Fruit fly (Drosophila melanogaster) whole organism, embryonic: Measurements from ENCODE around the gene CG13315.

Experiments
- CG10366 ChIP-seq: fragments of 200-800 bp; sonication (Bioruptor generic); IDR thresholded peaks from 2 replicates; pipeline ENCODE4 v1.3.6; 2022; ENCODE audit warnings: missing biosample characterization, missing genetic modification characterization
- CG14050 ChIP-seq: fragments of 200-800 bp; sonication (Bioruptor generic); IDR thresholded peaks from 3 replicates; pipeline ENCODE4 v1.3.6; 2022; ENCODE audit warnings: missing biosample characterization, missing genetic modification characterization
- CG15073 ChIP-seq: fragments of 200-800 bp; sonication (Bioruptor generic); optimal IDR thresholded peaks from 2 replicates; lab custom pipeline; 2016; ENCODE audit warnings: missing biosample characterization, missing genetic modification characterization
- CG15269 ChIP-seq: fragments of 200-800 bp; sonication (Bioruptor generic); optimal IDR thresholded peaks from 2 replicates; lab custom pipeline; 2018; ENCODE audit warnings: missing biosample characterization, mild to moderate bottlenecking, missing genetic modification characterization, moderate library complexity
- CG15514 ChIP-seq: fragments of 200-800 bp; sonication (Bioruptor generic); optimal IDR thresholded peaks from 3 replicates; lab custom pipeline; 2017; ENCODE audit warnings: missing biosample characterization, missing genetic modification characterization, mild to moderate bottlenecking, moderate library complexity, missing genetic modification reagents
- CG15696 ChIP-seq: fragments of 200-800 bp; sonication (Bioruptor generic); optimal IDR thresholded peaks from 2 replicates; lab custom pipeline; 2019; ENCODE audit warnings: missing biosample characterization, mild to moderate bottlenecking, missing genetic modification characterization, moderate library complexity
- CG16779 ChIP-seq: fragments of 200-800 bp; sonication (Bioruptor generic); IDR thresholded peaks from 2 replicates; pipeline ENCODE4 v1.3.6; 2022; ENCODE audit warnings: missing biosample characterization, missing genetic modification characterization
- CG16863 ChIP-seq: fragments of 200-800 bp; sonication (Bioruptor generic); optimal IDR thresholded peaks from 3 replicates; lab custom pipeline; 2016; ENCODE audit warnings: missing biosample characterization, missing genetic modification characterization
- CG17612 ChIP-seq: fragments of 200-800 bp; sonication (Bioruptor generic); IDR thresholded peaks from 2 replicates; pipeline ENCODE4 v1.3.6; 2022; ENCODE audit warnings: missing biosample characterization, missing genetic modification characterization
- CG1792 ChIP-seq: fragments of 200-800 bp; sonication (Bioruptor generic); optimal IDR thresholded peaks from 2 replicates; lab custom pipeline; 2016; ENCODE audit warnings: missing biosample characterization, missing genetic modification characterization
- CG31224 ChIP-seq: fragments of 200-800 bp; sonication (Bioruptor generic); IDR thresholded peaks from 2 replicates; pipeline ENCODE4 v1.3.6; 2022; ENCODE audit warnings: missing biosample characterization, missing genetic modification characterization
- CG31388 ChIP-seq: fragments of 200-800 bp; sonication (Bioruptor generic); optimal IDR thresholded peaks from 2 replicates; lab custom pipeline; 2016; ENCODE audit warnings: missing biosample characterization, missing genetic modification characterization
- CG31441 ChIP-seq: fragments of 200-800 bp; sonication (Bioruptor generic); IDR thresholded peaks from 2 replicates; pipeline ENCODE4 v1.3.6; 2022; ENCODE audit warnings: missing biosample characterization, missing genetic modification characterization
- CG34422 ChIP-seq: fragments of 200-800 bp; sonication (Bioruptor generic); IDR thresholded peaks from 3 replicates; pipeline ENCODE4 v1.3.6; 2022; ENCODE audit warnings: missing biosample characterization, missing genetic modification characterization
- CG3847 ChIP-seq: fragments of 200-800 bp; sonication (Bioruptor generic); IDR thresholded peaks from 2 replicates; pipeline ENCODE4 v1.3.6; 2022; ENCODE audit warnings: missing biosample characterization, missing genetic modification characterization
- CG4617 ChIP-seq: fragments of 200-800 bp; sonication (Bioruptor generic); optimal IDR thresholded peaks from 3 replicates; lab custom pipeline; 2016; ENCODE audit warnings: missing biosample characterization, missing genetic modification characterization, borderline replicate concordance
- CG4854 ChIP-seq: fragments of 200-800 bp; sonication (Bioruptor generic); optimal IDR thresholded peaks from 2 replicates; lab custom pipeline; 2016; ENCODE audit warnings: missing biosample characterization, missing genetic modification characterization, inconsistent platforms
- CG6813 ChIP-seq: fragments of 200-800 bp; sonication (Bioruptor generic); optimal IDR thresholded peaks from 2 replicates; lab custom pipeline; 2017; ENCODE audit warnings: missing biosample characterization, missing genetic modification characterization, mild to moderate bottlenecking, moderate library complexity, missing genetic modification reagents
- CG8388 ChIP-seq: fragments of 200-800 bp; sonication (Bioruptor generic); optimal IDR thresholded peaks from 2 replicates; lab custom pipeline; 2019; ENCODE audit warnings: missing biosample characterization, mild to moderate bottlenecking, missing genetic modification characterization, moderate library complexity
- CG8765 ChIP-seq: fragments of 200-800 bp; sonication (Bioruptor generic); IDR thresholded peaks from 2 replicates; pipeline ENCODE4 v1.3.6; 2022; ENCODE audit warnings: missing biosample characterization, missing genetic modification characterization
- CG8924 ChIP-seq: fragments of 200-800 bp; optimal IDR thresholded peaks from 3 replicates; lab custom pipeline; 2019; ENCODE audit warnings: missing biosample characterization, mild to moderate bottlenecking, missing genetic modification characterization, moderate library complexity
- Chrac-16 ChIP-seq: fragments of 200-800 bp; sonication (Bioruptor generic); optimal IDR thresholded peaks from 3 replicates; lab custom pipeline; 2016; ENCODE audit warnings: missing biosample characterization, missing genetic modification characterization
- Dbx ChIP-seq: fragments of 200-800 bp; sonication (Bioruptor generic); IDR thresholded peaks from 3 replicates; pipeline ENCODE4 v1.3.6; 2022; ENCODE audit warnings: missing biosample characterization, missing genetic modification characterization
- Dref ChIP-seq: fragments of 200-800 bp; sonication (Bioruptor generic); IDR thresholded peaks from 2 replicates; pipeline ENCODE4 v1.3.6; 2022; ENCODE audit warnings: missing biosample characterization, missing genetic modification characterization
- Drgx ChIP-seq: fragments of 200-800 bp; sonication (Bioruptor generic); IDR thresholded peaks from 2 replicates; pipeline ENCODE4 v1.3.6; 2022; ENCODE audit warnings: missing biosample characterization, missing genetic modification characterization
- Fer3 ChIP-seq: fragments of 200-800 bp; sonication (Bioruptor generic); optimal IDR thresholded peaks from 2 replicates; lab custom pipeline; 2018; ENCODE audit warnings: missing biosample characterization, mild to moderate bottlenecking, missing genetic modification characterization, moderate library complexity
- H2.0 ChIP-seq: fragments of 200-800 bp; sonication (Bioruptor generic); IDR thresholded peaks from 2 replicates; pipeline ENCODE4 v1.3.6; 2022; ENCODE audit warnings: missing biosample characterization, missing genetic modification characterization
- HHEX ChIP-seq: fragments of 200-800 bp; sonication (Bioruptor generic); optimal IDR thresholded peaks from 3 replicates; lab custom pipeline; 2017; ENCODE audit warnings: missing biosample characterization, mild to moderate bottlenecking, missing genetic modification characterization, missing genetic modification reagents
- Hr78 ChIP-seq, 2 experiments: fragments of 200-800 bp in 1 of 2; fragments of >200 bp in 1 of 2; sonication (Bioruptor generic) in 1 of 2; optimal IDR thresholded peaks; 2 replicates each; lab custom pipeline; 2017 to 2019; ENCODE audit warnings: missing biosample characterization in 2 of 2, missing genetic modification characterization in 2 of 2, mild to moderate bottlenecking in 1 of 2, moderate library complexity in 1 of 2
- Jarid2 ChIP-seq: fragments of 200-800 bp; sonication (Bioruptor generic); optimal IDR thresholded peaks from 3 replicates; lab custom pipeline; 2017; ENCODE audit warnings: mild to moderate bottlenecking, missing biosample characterization, missing genetic modification reagents, missing genetic modification characterization
- Max ChIP-seq: fragments of 200-800 bp; sonication (Bioruptor generic); optimal IDR thresholded peaks from 2 replicates; lab custom pipeline; 2016; ENCODE audit warnings: missing biosample characterization, mild to moderate bottlenecking, missing genetic modification characterization
- Pdp1 ChIP-seq, 2 experiments: fragments of 200-800 bp; sonication (Bioruptor generic); optimal IDR thresholded peaks; 3 replicates each; lab custom pipeline; 2016; ENCODE audit warnings: missing biosample characterization in 2 of 2, missing genetic modification characterization in 2 of 2, mild to moderate bottlenecking in 1 of 2, moderate library complexity in 1 of 2
- Poxn ChIP-seq: fragments of 200-800 bp; sonication (Bioruptor generic); IDR thresholded peaks from 2 replicates; pipeline ENCODE4 v1.3.6; 2022; ENCODE audit warnings: missing biosample characterization, missing genetic modification characterization
- Sin3A ChIP-seq: fragments of >200 bp; optimal IDR thresholded peaks from 2 replicates; lab custom pipeline; 2018
- ash1 ChIP-seq: fragments of 200-800 bp; sonication (Bioruptor generic); optimal IDR thresholded peaks from 2 replicates; lab custom pipeline; 2018; ENCODE audit warnings: missing biosample characterization, mild to moderate bottlenecking, missing genetic modification characterization
- dpn ChIP-seq, 2 experiments: fragments of 200-800 bp; sonication (Bioruptor generic); optimal IDR thresholded peaks; 3 replicates each; lab custom pipeline; 2016; ENCODE audit warnings: missing biosample characterization in 2 of 2, missing genetic modification characterization in 2 of 2
- fd102C ChIP-seq: fragments of 200-800 bp; sonication (Bioruptor generic); optimal IDR thresholded peaks from 2 replicates; lab custom pipeline; 2018; ENCODE audit warnings: missing biosample characterization, mild to moderate bottlenecking, missing genetic modification characterization, moderate library complexity
- fd3F ChIP-seq: fragments of 200-800 bp; sonication (Bioruptor generic); optimal IDR thresholded peaks from 2 replicates; lab custom pipeline; 2018; ENCODE audit warnings: missing biosample characterization, mild to moderate bottlenecking, missing genetic modification characterization, moderate library complexity
- gcm ChIP-seq: fragments of 200-800 bp; sonication (Bioruptor generic); optimal IDR thresholded peaks from 2 replicates; lab custom pipeline; 2019; ENCODE audit warnings: missing biosample characterization, mild to moderate bottlenecking, missing genetic modification characterization, moderate library complexity
- gro ChIP-seq: fragments of 200-800 bp; sonication (Bioruptor generic); optimal IDR thresholded peaks from 2 replicates; lab custom pipeline; 2016; ENCODE audit warnings: missing biosample characterization, missing genetic modification characterization
- h ChIP-seq: fragments of >200 bp; optimal IDR thresholded peaks from 2 replicates; lab custom pipeline; 2017
- her ChIP-seq: fragments of 200-800 bp; sonication (Bioruptor generic); optimal IDR thresholded peaks from 2 replicates; lab custom pipeline; 2016; ENCODE audit warnings: missing biosample characterization, missing genetic modification characterization
- hth ChIP-seq: fragments of >200 bp; optimal IDR thresholded peaks from 2 replicates; lab custom pipeline; 2017; ENCODE audit warnings: inconsistent platforms
- inv ChIP-seq: fragments of 200-800 bp; sonication (Bioruptor generic); IDR thresholded peaks from 2 replicates; pipeline ENCODE4 v1.3.6; 2022; ENCODE audit warnings: missing biosample characterization, missing genetic modification characterization; ENCODE audit not compliant: partially characterized antibody
- mirr ChIP-seq: fragments of 200-800 bp; sonication (Bioruptor generic); optimal IDR thresholded peaks from 3 replicates; lab custom pipeline; 2018; ENCODE audit warnings: missing biosample characterization, mild to moderate bottlenecking, missing genetic modification characterization
- pita ChIP-seq: fragments of 200-800 bp; sonication (Bioruptor generic); optimal IDR thresholded peaks from 2 replicates; lab custom pipeline; 2017; ENCODE audit warnings: missing biosample characterization, mild to moderate bottlenecking, missing genetic modification characterization
- pros ChIP-seq: fragments of 200-800 bp; sonication (Bioruptor generic); optimal IDR thresholded peaks from 3 replicates; lab custom pipeline; 2019; ENCODE audit warnings: missing biosample characterization, mild to moderate bottlenecking, missing genetic modification characterization, moderate library complexity
- pzg ChIP-seq: fragments of 200-800 bp; sonication (Bioruptor generic); optimal IDR thresholded peaks from 3 replicates; lab custom pipeline; 2018; ENCODE audit warnings: missing biosample characterization, mild to moderate bottlenecking, missing genetic modification characterization, moderate library complexity
- rib ChIP-seq: fragments of 200-800 bp; sonication (Bioruptor generic); IDR thresholded peaks from 2 replicates; pipeline ENCODE4 v1.3.6; 2022; ENCODE audit warnings: missing biosample characterization, missing genetic modification characterization
- sens ChIP-seq: fragments of 200-800 bp; sonication (Bioruptor generic); peaks from one replicate; lab custom pipeline; 2016; ENCODE audit warnings: missing biosample characterization, missing genetic modification characterization
- sisA ChIP-seq: fragments of 200-800 bp; sonication (Bioruptor generic); IDR thresholded peaks from 2 replicates; pipeline ENCODE4 v1.3.6; 2022; ENCODE audit warnings: missing biosample characterization, missing genetic modification characterization

The CG13315 gene

DNA sequence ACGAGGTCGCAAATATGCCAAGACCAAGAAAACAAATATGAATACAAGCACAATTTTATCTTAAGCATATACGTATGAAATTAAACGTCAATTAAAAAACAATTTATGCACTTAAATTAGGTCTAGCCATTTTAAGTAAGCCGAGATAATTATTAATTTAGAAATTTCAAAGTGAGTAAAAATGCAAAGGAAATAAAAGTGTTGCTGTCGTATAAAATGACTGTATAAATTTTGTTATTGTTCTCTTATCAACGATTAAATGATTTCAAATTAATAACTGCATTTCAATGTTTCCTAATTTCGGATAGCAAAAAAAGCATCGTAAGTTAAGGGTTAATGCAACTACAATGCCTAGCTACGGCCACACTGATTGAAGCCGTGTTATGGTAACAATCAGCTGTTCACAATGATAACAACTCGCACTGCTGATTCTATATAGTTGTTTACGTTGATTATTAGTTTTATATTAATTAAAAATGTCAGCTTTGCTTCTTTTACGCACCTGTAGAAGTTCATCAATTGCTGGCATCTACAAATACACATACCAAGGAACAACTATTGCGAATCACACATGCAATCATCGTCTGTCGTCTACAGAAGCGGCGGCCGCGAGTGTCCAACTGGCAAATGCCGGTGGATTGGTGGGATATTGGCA is 23.8 kb upstream of the CG13315 start, which contains the start of the genes CG4911 and CG4942 (continued):
- TF ChIP-seq CG3847 (GFP tag; lab: Robert Waterston, UW) (peak; percentile 84), CG15073 (GFP tag; lab: Kevin White, UChicago) (no peak), CG15514 (peak; percentile 45), pros (GFP tag; lab: Kevin White, UChicago) (no peak), CG4854 (peak; percentile 24), Jarid2 (GFP tag; lab: Kevin White, UChicago) (no peak), Drgx (peak; percentile 52), CG31224 (GFP tag; lab: Robert Waterston, UW) (peak; percentile 46; the same call in 1 of the 2 replicates), Dbx (GFP tag; lab: Robert Waterston, UW) (peak; percentile 52; the same call in 1 of the 3 replicates), CG10366 (GFP tag; lab: Robert Waterston, UW) (peak; percentile 57), Chrac-16 (GFP tag; lab: Kevin White, UChicago) (peak; percentile 73), Max (peak; percentile 74), ash1 (GFP tag; lab: Kevin White, UChicago) (no peak), CG16863 (peak; percentile 67), Sin3A (lab: Kevin White, UChicago) (peak; percentile 82), dpn (GFP tag; optimal IDR thresholded peaks at IDR 0.05; lab: Kevin White, UChicago) (peak; percentile 73 to 80), h (lab: Kevin White, UChicago) (no peak), mirr (GFP tag; lab: Kevin White, UChicago) (peak; percentile 36), CG8388 (peak; percentile 8), CG16779 (GFP tag; lab: Robert Waterston, UW) (no peak), gro (GFP tag; lab: Kevin White, UChicago) (peak; percentile 56), CG15696 (peak; percentile 40), sisA (peak; percentile 70), CG1792 (peak; percentile 6), pita (GFP tag; lab: Kevin White, UChicago) (no peak), CG8765 (GFP tag; lab: Robert Waterston, UW) (no peak), hth (lab: Kevin White, UChicago) (no peak), pzg (GFP tag; lab: Kevin White, UChicago) (peak; percentile 47), Fer3 (tag; lab: Kevin White, UChicago) (peak; percentile 62), CG4617 (GFP tag; lab: Kevin White, UChicago) (no peak), CG17612 (GFP tag; lab: Robert Waterston, UW) (no peak), Dref (GFP tag; lab: Robert Waterston, UW) (no peak), gcm (GFP tag; lab: Kevin White, UChicago) (no peak), H2.0 (GFP tag; lab: Robert Waterston, UW) (peak; percentile 54; the same call in 1 of the 2 replicates), Pdp1 (GFP tag; optimal IDR thresholded peaks at IDR 0.05; lab: Kevin White, UChicago) (peak in 1 of 2 experiments; percentile 70), sens (GFP tag; lab: Kevin White, UChicago) (peak; percentile 97), Poxn (GFP tag; lab: Robert Waterston, UW) (no peak), her (GFP tag; lab: Kevin White, UChicago) (no peak), fd102C (GFP tag; lab: Kevin White, UChicago) (no peak), CG15269 (peak; percentile 77), Hr78 (GFP tag; optimal IDR thresholded peaks at IDR 0.05; lab: Kevin White, UChicago) (no peak), rib (0 out of 2 replicates have a peak, but pooled peaks have one; percentile 36), CG31388 (GFP tag; lab: Kevin White, UChicago) (no peak), CG8924 (tag; lab: Kevin White, UChicago) (peak; percentile 67), CG31441 (GFP tag; lab: Robert Waterston, UW) (peak; percentile 71), HHEX (GFP tag; lab: Kevin White, UChicago) (peak; percentile 40), inv (GFP tag; lab: Robert Waterston, UW) (no peak), CG34422 (peak; percentile 42), fd3F (GFP tag; lab: Kevin White, UChicago) (peak; percentile 58), CG14050 (GFP tag; lab: Robert Waterston, UW) (peak; percentile 67), CG6813 (GFP tag; lab: Kevin White, UChicago) (no peak)
